Fruit fly (Drosophila melanogaster): ENCODE data around the gene CG13856.

The CG13856 gene

dm6 chr3R:22421618-22422017 is 19.2 kb downstream of the CG13856 start:
- TF ChIP-seq topi (GFP tag; optimal IDR thresholded peaks at IDR 0.05): peak; percentile 83
- peak; percentile 61 for TF ChIP-seq CG3032 (tag; optimal IDR thresholded peaks at IDR 0.05)
- peak; percentile 75 for TF ChIP-seq Sox14 (GFP tag; optimal IDR thresholded peaks at IDR 0.05)
- TF ChIP-seq OdsH (GFP tag; optimal IDR thresholded peaks at IDR 0.05): no peak
- TF ChIP-seq Sox102F (GFP tag; optimal IDR thresholded peaks at IDR 0.05): peak; percentile 80
- TF ChIP-seq CG32006 (GFP tag; optimal IDR thresholded peaks at IDR 0.05): no peak
- no peak for TF ChIP-seq CG7368 (GFP tag; optimal IDR thresholded peaks at IDR 0.05)
- peak; percentile 88 for TF ChIP-seq Eip78C (GFP tag)
- no peak for TF ChIP-seq CG9139 (GFP tag; optimal IDR thresholded peaks at IDR 0.05)
- TF ChIP-seq Hr4 (GFP tag; optimal IDR thresholded peaks at IDR 0.05): no peak
- no peak for TF ChIP-seq Lpt (GFP tag; optimal IDR thresholded peaks at IDR 0.05)
- TF ChIP-seq eg (GFP tag; IDR thresholded peaks at IDR 0.05): peak; percentile 88
- peak; percentile 23 for TF ChIP-seq CG10669 (GFP tag; optimal IDR thresholded peaks at IDR 0.05)
- peak; percentile 79 for TF ChIP-seq Smox (GFP tag; optimal IDR thresholded peaks at IDR 0.05)
- TF ChIP-seq CG1621 (tag; optimal IDR thresholded peaks at IDR 0.05): no peak
- peak; percentile 45 for TF ChIP-seq vri (GFP tag; optimal IDR thresholded peaks at IDR 0.05)
- peak; percentile 95 for TF ChIP-seq svp (GFP tag)
- no peak for TF ChIP-seq CG4318 (GFP tag; optimal IDR thresholded peaks at IDR 0.05)
- peak; percentile 24 for TF ChIP-seq Eip93F (GFP tag; optimal IDR thresholded peaks at IDR 0.05)
- TF ChIP-seq spab (GFP tag; optimal IDR thresholded peaks at IDR 0.05): no peak
- peak; percentile 41; the same call in 1 of the 2 replicates for TF ChIP-seq Gug (GFP tag; IDR thresholded peaks at IDR 0.05)
- peak; percentile 71 for TF ChIP-seq CG8632 (GFP tag; optimal IDR thresholded peaks at IDR 0.05)
- TF ChIP-seq CG16779 (tag; optimal IDR thresholded peaks at IDR 0.05): peak; percentile 27
- TF ChIP-seq CG3919 (GFP tag; optimal IDR thresholded peaks at IDR 0.05): peak; percentile 74
- TF ChIP-seq Sox15 (GFP tag; optimal IDR thresholded peaks at IDR 0.05): peak; percentile 47
- TF ChIP-seq Hr38 (GFP tag; optimal IDR thresholded peaks at IDR 0.05): no peak
- peak; percentile 84 for TF ChIP-seq Met (GFP tag; optimal IDR thresholded peaks at IDR 0.05)
- no peak for TF ChIP-seq CG6854 (GFP tag; optimal IDR thresholded peaks at IDR 0.05)
- TF ChIP-seq CG6792 (GFP tag; optimal IDR thresholded peaks at IDR 0.05): peak; percentile 80
- peak; percentile 86 for TF ChIP-seq esn (GFP tag; optimal IDR thresholded peaks at IDR 0.05)
- TF ChIP-seq Ets21C (GFP tag; optimal IDR thresholded peaks at IDR 0.05): peak; percentile 73
- peak; percentile 68 for TF ChIP-seq CG11902 (GFP tag; optimal IDR thresholded peaks at IDR 0.05)
- peak; percentile 55 for TF ChIP-seq Ets96B (tag; optimal IDR thresholded peaks at IDR 0.05)
- peak; percentile 35; the same call in 1 of the 2 replicates for TF ChIP-seq CG11294 (GFP tag; IDR thresholded peaks at IDR 0.05)
- TF ChIP-seq salr (GFP tag; optimal IDR thresholded peaks at IDR 0.05): no peak
- TF ChIP-seq fd85E (GFP tag; optimal IDR thresholded peaks at IDR 0.05): no peak
- TF ChIP-seq CG11762 (GFP tag; optimal IDR thresholded peaks at IDR 0.05; ENCODE audit: insufficient read depth): peak; percentile 24
- peak in 1 of 2 experiments; percentile 39 for TF ChIP-seq ss (GFP tag; optimal IDR thresholded peaks at IDR 0.05)
- no peak for TF ChIP-seq CG10631 (GFP tag; optimal IDR thresholded peaks at IDR 0.05)
- TF ChIP-seq Blimp-1 (GFP tag; optimal IDR thresholded peaks at IDR 0.05): peak; percentile 33
- TF ChIP-seq dsx (GFP tag; optimal IDR thresholded peaks at IDR 0.05; ENCODE audit: poor library complexity, severe bottlenecking): no peak
- peak; percentile 61 for TF ChIP-seq CG8319 (GFP tag; optimal IDR thresholded peaks at IDR 0.05)
- no peak for TF ChIP-seq fkh (GFP tag; optimal IDR thresholded peaks at IDR 0.05)
- peak; percentile 59; the same call in 2 of the 3 replicates for TF ChIP-seq CG8119 (GFP tag; IDR thresholded peaks at IDR 0.05)
- peak; percentile 72 for TF ChIP-seq CG34406 (GFP tag; optimal IDR thresholded peaks at IDR 0.05)
- TF ChIP-seq CG15336 (GFP tag; IDR thresholded peaks at IDR 0.05): peak; percentile 82; the same call in 1 of the 2 replicates
- no peak for TF ChIP-seq fd59A (GFP tag; optimal IDR thresholded peaks at IDR 0.05)
- peak; percentile 82 for TF ChIP-seq lz (GFP tag; optimal IDR thresholded peaks at IDR 0.05)
- no peak for TF ChIP-seq CG6276 (GFP tag; optimal IDR thresholded peaks at IDR 0.05)
- peak; percentile 77 for TF ChIP-seq pdm3 (GFP tag; optimal IDR thresholded peaks at IDR 0.05)
- peak; percentile 24 for TF ChIP-seq CG6808 (GFP tag; optimal IDR thresholded peaks at IDR 0.05)
- TF ChIP-seq net (GFP tag; optimal IDR thresholded peaks at IDR 0.05): peak; percentile 61
